Worm (Caenorhabditis elegans): ENCODE data around the gene Y75B8A.7.

ce11 chrIII:12124392-12124791 is 28.3 kb upstream of the Y75B8A.7 start:
- TF ChIP-seq unc-62 (GFP tag; optimal IDR thresholded peaks at IDR 0.05) = no peak
- no peak for TF ChIP-seq nhr-237 (tag; optimal IDR thresholded peaks at IDR 0.05)
- no peak for TF ChIP-seq elt-3 (tag; optimal IDR thresholded peaks at IDR 0.05)
